Worm (Caenorhabditis elegans) whole organism, L3 larva: ENCODE data around the gene Y75B12A.2.
A peak's percentile ranks its signal among the peaks of the same experiment; 100 is the strongest.

ENCODE experiments used
- R02D3.7 ChIP-seq: fragments of 150-350 bp; optimal IDR thresholded peaks from 2 replicates; lab custom pipeline; 2014; ENCODE audit warnings: missing biosample characterization, missing genetic modification characterization
- ZK546.5 ChIP-seq: sonication (generic microtip); optimal IDR thresholded peaks from 2 replicates; lab custom pipeline; 2017; ENCODE audit warnings: missing biosample characterization, missing genetic modification characterization
- aly-2 ChIP-seq: fragments of 150-350 bp; optimal IDR thresholded peaks from 2 replicates; lab custom pipeline; 2014; ENCODE audit warnings: missing biosample characterization, missing genetic modification characterization
- ceh-16 ChIP-seq: sonication (generic microtip); optimal IDR thresholded peaks from 2 replicates; lab custom pipeline; 2017; ENCODE audit warnings: missing biosample characterization, missing genetic modification characterization
- ceh-28 ChIP-seq: fragments of 150-350 bp; optimal IDR thresholded peaks from 2 replicates; lab custom pipeline; 2014; ENCODE audit warnings: missing biosample characterization, missing genetic modification reagents, missing genetic modification characterization
- ceh-82 ChIP-seq: fragments of 150-350 bp; optimal IDR thresholded peaks from 2 replicates; lab custom pipeline; 2014; ENCODE audit warnings: missing biosample characterization, missing genetic modification characterization
- ceh-9 ChIP-seq: sonication (generic microtip); optimal IDR thresholded peaks from 2 replicates; lab custom pipeline; 2018; ENCODE audit warnings: missing biosample characterization, missing genetic modification characterization
- daf-12 ChIP-seq: fragments of 150-350 bp; optimal IDR thresholded peaks from 2 replicates; lab custom pipeline; 2014; ENCODE audit warnings: missing biosample characterization, missing genetic modification reagents, missing genetic modification characterization
- egl-27 ChIP-seq: sonication (generic microtip); optimal IDR thresholded peaks from 4 replicates; lab custom pipeline; 2017; ENCODE audit warnings: missing biosample characterization, missing genetic modification reagents, missing genetic modification characterization
- egl-5 ChIP-seq: fragments of 150-350 bp; optimal IDR thresholded peaks from 2 replicates; lab custom pipeline; 2017; ENCODE audit warnings: missing biosample characterization, missing genetic modification reagents, missing genetic modification characterization, inconsistent platforms
- elt-1 ChIP-seq: fragments of 150-350 bp; optimal IDR thresholded peaks from 2 replicates; lab custom pipeline; 2014; ENCODE audit warnings: missing biosample characterization, missing genetic modification characterization
- elt-2 ChIP-seq: sonication (generic microtip); optimal IDR thresholded peaks from 2 replicates; lab custom pipeline; 2016; ENCODE audit warnings: missing genetic modification reagents, mild to moderate bottlenecking, missing genetic modification characterization, missing compliant biosample characterization
- elt-3 ChIP-seq, 3 experiments: fragments of 150-350 bp in 1 of 3; sonication (generic microtip) in 2 of 3; optimal IDR thresholded peaks; 2 replicates in 2 of 3; 4 replicates in 1 of 3; lab custom pipeline; 2014 to 2017; ENCODE audit warnings: missing biosample characterization in 3 of 3, missing genetic modification characterization in 3 of 3
- fkh-10 ChIP-seq: sonication (generic microtip); optimal IDR thresholded peaks from 2 replicates; lab custom pipeline; 2017; ENCODE audit warnings: missing biosample characterization, missing genetic modification reagents, missing genetic modification characterization
- fkh-2 ChIP-seq: fragments of 150-350 bp; optimal IDR thresholded peaks from 2 replicates; lab custom pipeline; 2014; ENCODE audit warnings: missing biosample characterization, missing genetic modification reagents, missing genetic modification characterization
- fos-1 ChIP-seq: fragments of 150-350 bp; optimal IDR thresholded peaks from 2 replicates; lab custom pipeline; 2014; ENCODE audit warnings: missing biosample characterization, missing genetic modification characterization
- hmg-11 ChIP-seq: sonication (generic microtip); optimal IDR thresholded peaks from 2 replicates; lab custom pipeline; 2016; ENCODE audit warnings: missing genetic modification characterization, missing compliant biosample characterization
- jun-1 ChIP-seq: fragments of 150-350 bp; optimal IDR thresholded peaks from 2 replicates; lab custom pipeline; 2014; ENCODE audit warnings: missing biosample characterization, missing genetic modification reagents, missing genetic modification characterization
- lin-15B ChIP-seq: fragments of 150-350 bp; optimal IDR thresholded peaks from 2 replicates; lab custom pipeline; 2014; ENCODE audit warnings: missing biosample characterization, missing genetic modification characterization
- lin-39 ChIP-seq: fragments of 150-350 bp; optimal IDR thresholded peaks from 2 replicates; lab custom pipeline; 2018; ENCODE audit warnings: missing biosample characterization, missing genetic modification reagents, missing genetic modification characterization
- mdl-1 ChIP-seq: fragments of 150-350 bp; optimal IDR thresholded peaks from 2 replicates; lab custom pipeline; 2014; ENCODE audit warnings: missing biosample characterization, missing genetic modification characterization
- mml-1 ChIP-seq: fragments of 150-350 bp; sonication (generic microtip); optimal IDR thresholded peaks from 3 replicates; lab custom pipeline; 2014; ENCODE audit warnings: missing biosample characterization, missing genetic modification characterization
- nfya-1 ChIP-seq: sonication (generic microtip); optimal IDR thresholded peaks from 2 replicates; lab custom pipeline; 2017; ENCODE audit warnings: missing genetic modification characterization, mild to moderate bottlenecking, missing compliant biosample characterization, antibody characterized with exemption, moderate library complexity; ENCODE audit not compliant: insufficient read depth
- nhr-12 ChIP-seq: fragments of 150-350 bp; optimal IDR thresholded peaks from 2 replicates; lab custom pipeline; 2014; ENCODE audit warnings: missing biosample characterization, missing genetic modification characterization
- nhr-23 ChIP-seq: fragments of 150-350 bp; optimal IDR thresholded peaks from 2 replicates; lab custom pipeline; 2014; ENCODE audit warnings: missing biosample characterization, missing genetic modification reagents, missing genetic modification characterization
- nhr-25 ChIP-seq: sonication (generic microtip); optimal IDR thresholded peaks from 2 replicates; lab custom pipeline; 2017; ENCODE audit warnings: missing biosample characterization, missing genetic modification characterization
- nhr-28 ChIP-seq: fragments of 150-350 bp; optimal IDR thresholded peaks from 2 replicates; lab custom pipeline; 2014; ENCODE audit warnings: missing biosample characterization, missing genetic modification characterization
- nhr-67 ChIP-seq: fragments of 150-350 bp; optimal IDR thresholded peaks from 2 replicates; lab custom pipeline; 2014; ENCODE audit warnings: missing biosample characterization, missing genetic modification characterization
- nhr-76 ChIP-seq: fragments of 150-350 bp; sonication (generic microtip); optimal IDR thresholded peaks from 5 replicates; lab custom pipeline; 2014; ENCODE audit warnings: missing biosample characterization, missing genetic modification characterization
- nhr-77 ChIP-seq: fragments of 150-350 bp; optimal IDR thresholded peaks from 2 replicates; lab custom pipeline; 2014; ENCODE audit warnings: missing biosample characterization, missing genetic modification characterization
- pha-4 ChIP-seq: fragments of 150-350 bp; optimal IDR thresholded peaks from 2 replicates; lab custom pipeline; 2014; ENCODE audit warnings: missing biosample characterization, missing genetic modification reagents, missing genetic modification characterization
- pqm-1 ChIP-seq: fragments of 150-350 bp; optimal IDR thresholded peaks from 2 replicates; lab custom pipeline; 2017; ENCODE audit warnings: missing biosample characterization, missing genetic modification characterization, inconsistent platforms
- sea-2 ChIP-seq: fragments of 150-350 bp; sonication (generic microtip); optimal IDR thresholded peaks from 4 replicates; lab custom pipeline; 2014; ENCODE audit warnings: missing biosample characterization, missing genetic modification reagents, missing genetic modification characterization
- skn-1 ChIP-seq: fragments of 150-350 bp; optimal IDR thresholded peaks from 2 replicates; lab custom pipeline; 2014; ENCODE audit warnings: missing biosample characterization, missing genetic modification characterization
- snpc-4 ChIP-seq: fragments of 150-350 bp; optimal IDR thresholded peaks from 2 replicates; lab custom pipeline; 2014; ENCODE audit warnings: missing biosample characterization, missing genetic modification characterization
- tbx-2 ChIP-seq: sonication (generic microtip); optimal IDR thresholded peaks from 2 replicates; lab custom pipeline; 2016; ENCODE audit warnings: mild to moderate bottlenecking, missing genetic modification characterization, missing compliant biosample characterization
- zag-1 ChIP-seq: fragments of 150-350 bp; optimal IDR thresholded peaks from 2 replicates; lab custom pipeline; 2014; ENCODE audit warnings: missing biosample characterization, missing genetic modification characterization
- ztf-11 ChIP-seq: fragments of 150-350 bp; optimal IDR thresholded peaks from 2 replicates; lab custom pipeline; 2014; ENCODE audit warnings: missing biosample characterization, missing genetic modification characterization
- ztf-4 ChIP-seq: fragments of 150-350 bp; optimal IDR thresholded peaks from 2 replicates; lab custom pipeline; 2014; ENCODE audit warnings: missing biosample characterization, missing genetic modification characterization

Gene Y75B12A.2

DNA sequence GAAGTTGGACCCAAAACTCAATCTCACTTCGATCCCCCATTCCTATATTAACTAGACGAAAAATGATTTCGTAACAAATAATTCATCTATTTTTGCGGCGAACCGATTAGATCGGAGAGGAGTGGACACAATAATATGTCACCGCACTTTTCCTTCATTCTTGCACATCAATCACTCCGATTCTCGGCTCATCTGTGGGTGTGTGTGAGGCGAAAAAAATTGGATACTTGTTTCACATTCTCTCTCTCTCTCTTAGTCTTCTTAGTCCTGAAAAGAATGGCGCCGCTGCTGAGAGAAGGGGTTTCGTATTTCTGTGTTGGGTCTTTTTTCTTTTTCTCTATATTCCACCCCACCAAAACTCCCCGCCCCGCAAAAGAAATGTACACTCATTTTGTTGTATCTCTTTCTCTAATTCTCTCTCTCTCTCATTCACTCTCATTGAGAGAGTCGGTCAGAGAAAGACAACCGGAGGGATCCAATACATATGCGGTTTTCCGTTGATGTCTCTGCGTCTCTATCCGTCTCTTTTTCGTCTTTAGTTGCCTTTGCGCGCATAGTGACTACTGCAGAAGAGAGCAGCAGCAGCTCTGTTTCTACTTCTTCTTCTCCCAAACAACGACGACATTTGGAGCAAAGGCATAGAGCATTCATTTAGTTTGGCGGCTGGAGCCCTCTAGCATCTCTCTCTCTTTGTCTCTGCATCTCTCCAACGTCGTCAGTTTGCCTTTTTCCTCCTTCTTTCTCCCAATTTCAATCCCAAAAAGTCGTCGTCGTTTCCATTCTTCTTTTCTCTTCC lies 38.1 kb upstream of the Y75B12A.2 start, which contains the start of gene unc-76 (continued):
- TF ChIP-seq elt-3 (tag; optimal IDR thresholded peaks at IDR 0.05; lab: Kevin White, UChicago) (no peak), sea-2 (GFP tag; lab: Kevin White, UChicago) (peak; percentile 2), jun-1 (tag; lab: Kevin White, UChicago) (no peak), snpc-4 (tag; lab: Kevin White, UChicago) (peak; percentile 61), nhr-12 (no peak), ztf-4 (tag; lab: Kevin White, UChicago) (no peak), pqm-1 (tag; lab: Kevin White, UChicago) (no peak)

DNA sequence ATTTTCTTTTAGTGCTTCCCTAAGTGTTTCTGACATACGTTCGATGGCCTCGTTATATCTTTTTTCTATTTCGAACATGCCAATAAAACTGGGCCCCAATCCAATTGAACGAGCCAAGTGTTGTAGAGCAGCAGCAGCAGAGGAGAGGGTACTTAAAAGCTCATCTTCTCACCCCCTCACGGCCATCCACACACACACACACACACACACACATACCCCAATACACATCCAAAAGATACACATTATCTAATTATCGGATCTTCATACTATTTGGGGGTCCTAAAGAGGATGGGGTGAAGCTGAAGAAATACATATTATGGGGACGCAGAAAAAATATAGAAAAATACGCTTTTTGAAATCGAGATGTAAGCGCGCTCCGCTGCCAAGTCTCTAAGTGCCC lies 36.6 kb upstream of the Y75B12A.2 start:
- no peak for TF ChIP-seq ceh-16
- peak; percentile 6 for TF ChIP-seq nfya-1 (tag; lab: Kevin White, UChicago)
- peak; percentile 78 for TF ChIP-seq egl-5

DNA sequence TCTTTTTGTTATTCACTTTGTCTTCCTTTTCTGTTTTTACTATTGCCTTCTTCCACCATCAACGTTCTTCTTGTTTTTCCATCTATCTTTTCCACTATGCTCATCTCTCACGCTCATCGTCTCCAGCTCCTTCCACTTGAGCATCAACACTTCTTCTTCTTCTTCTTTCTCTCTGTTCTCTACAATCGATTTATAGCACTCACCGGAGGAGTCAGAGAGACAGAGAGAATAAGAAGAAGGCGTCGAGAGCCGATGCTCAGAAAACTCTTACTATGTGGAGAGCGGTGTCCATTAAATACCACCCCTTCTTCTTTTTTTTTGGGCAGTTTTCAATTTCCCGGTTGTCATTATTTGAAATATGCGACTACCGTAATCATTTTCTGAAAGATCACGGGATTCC lies 34.5 kb upstream of the Y75B12A.2 start:
- peak; percentile 78 for TF ChIP-seq lin-39 (tag; lab: Kevin White, UChicago)
- TF ChIP-seq egl-5: peak; percentile 19
- peak; percentile 26 for TF ChIP-seq fkh-10 (GFP tag; lab: Kevin White, UChicago)
- no peak for TF ChIP-seq aly-2
- no peak for TF ChIP-seq nhr-12
- no peak for TF ChIP-seq snpc-4 (tag; lab: Kevin White, UChicago)
- peak; percentile 30 for TF ChIP-seq lin-15B (tag; lab: Kevin White, UChicago)
- no peak for TF ChIP-seq mdl-1 (tag; lab: Kevin White, UChicago)
- peak; percentile 51 for TF ChIP-seq nfya-1 (tag; lab: Kevin White, UChicago)

DNA sequence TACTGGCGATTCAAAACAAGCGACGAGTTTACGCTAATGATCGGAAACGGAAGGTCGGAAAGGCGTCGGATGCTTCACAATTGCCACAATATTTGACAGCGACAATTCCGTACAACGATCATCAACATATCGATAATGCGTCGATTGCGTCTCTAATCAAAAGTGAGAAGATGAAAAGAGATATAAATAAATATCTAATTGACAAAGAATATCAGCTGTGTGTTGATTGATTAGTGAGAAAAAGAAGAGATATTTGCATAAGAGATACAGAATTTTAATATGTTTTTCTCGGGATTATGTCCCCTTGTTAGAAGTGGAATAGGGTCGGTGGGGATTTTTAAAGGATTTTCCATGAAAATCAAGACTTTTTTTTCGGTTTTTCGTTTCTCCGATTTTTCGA lies 30.8 kb upstream of the Y75B12A.2 start:
- no peak for TF ChIP-seq ztf-11 (tag; lab: Kevin White, UChicago)
- no peak for TF ChIP-seq hmg-11 (tag; lab: Kevin White, UChicago)
- TF ChIP-seq tbx-2: no peak
- TF ChIP-seq mml-1: no peak
- TF ChIP-seq ceh-82 (tag; lab: Kevin White, UChicago): no peak
- no peak for TF ChIP-seq elt-3 (tag; optimal IDR thresholded peaks at IDR 0.05; lab: Kevin White, UChicago)
- TF ChIP-seq fkh-2 (tag; lab: Kevin White, UChicago): no peak
- no peak for TF ChIP-seq egl-27 (tag; lab: Kevin White, UChicago)
- no peak for TF ChIP-seq jun-1 (tag; lab: Kevin White, UChicago)
- no peak for TF ChIP-seq ztf-4 (tag; lab: Kevin White, UChicago)
- no peak for TF ChIP-seq pqm-1 (tag; lab: Kevin White, UChicago)
- TF ChIP-seq ZK546.5: no peak
- no peak for TF ChIP-seq daf-12 (tag; lab: Kevin White, UChicago)
- TF ChIP-seq sea-2 (GFP tag; lab: Kevin White, UChicago): no peak
- TF ChIP-seq nhr-28 (tag; lab: Kevin White, UChicago): no peak
- no peak for TF ChIP-seq mdl-1 (tag; lab: Kevin White, UChicago)

DNA sequence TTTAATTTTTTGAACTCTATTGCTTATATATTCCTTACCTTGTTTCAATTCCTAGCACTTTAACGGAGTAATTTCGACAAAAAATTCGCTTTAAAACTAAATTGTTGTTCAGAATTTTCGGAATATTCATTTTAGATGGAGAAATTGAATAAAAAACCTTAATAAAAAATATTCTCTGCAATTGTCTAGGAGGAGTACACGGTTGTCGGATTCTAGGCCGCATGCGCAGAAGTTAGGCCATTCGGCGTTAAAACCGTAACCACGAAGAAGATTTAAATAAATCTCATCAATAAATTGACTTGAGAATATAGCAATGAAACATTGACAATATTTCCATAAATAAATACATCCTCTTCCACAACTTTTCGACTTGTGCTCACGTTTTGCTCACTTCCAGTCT lies 27.1 kb upstream of the Y75B12A.2 start, which contains the start of the genes C01G10.10 and C01G10.9:
C01G10.10 (minus strand) TSS at position 151 of the 400 bp plus-strand sequence.
C01G10.9 (plus strand) TSS at position 240 of the 400 bp plus-strand sequence.
- TF ChIP-seq ceh-16 (no peak), mml-1 (no peak), skn-1 (tag; lab: Kevin White, UChicago) (no peak), nhr-77 (tag; lab: Kevin White, UChicago) (no peak), fkh-2 (tag; lab: Kevin White, UChicago) (no peak), mdl-1 (tag; lab: Kevin White, UChicago) (no peak), pha-4 (tag; lab: Kevin White, UChicago) (peak; percentile 66), ceh-9 (tag; lab: Kevin White, UChicago) (no peak), nhr-28 (tag; lab: Kevin White, UChicago) (no peak), ceh-82 (tag; lab: Kevin White, UChicago) (no peak), tbx-2 (no peak), zag-1 (tag; lab: Kevin White, UChicago) (no peak), nhr-12 (no peak), lin-15B (tag; lab: Kevin White, UChicago) (peak; percentile 57), egl-27 (tag; lab: Kevin White, UChicago) (no peak), fos-1 (tag; lab: Kevin White, UChicago) (no peak), nhr-25 (tag; lab: Kevin White, UChicago) (peak; percentile 8), nhr-23 (tag; lab: Kevin White, UChicago) (peak; percentile 43), daf-12 (tag; lab: Kevin White, UChicago) (no peak), hmg-11 (tag; lab: Kevin White, UChicago) (peak; percentile 33), ZK546.5 (no peak), jun-1 (tag; lab: Kevin White, UChicago) (no peak), nhr-76 (tag; lab: Kevin White, UChicago) (no peak), ztf-11 (tag; lab: Kevin White, UChicago) (no peak), sea-2 (GFP tag; lab: Kevin White, UChicago) (no peak), ceh-28 (tag; lab: Kevin White, UChicago) (no peak), lin-39 (tag; lab: Kevin White, UChicago) (peak; percentile 16), elt-2 (tag; lab: Kevin White, UChicago) (peak; percentile 41), R02D3.7 (tag; lab: Kevin White, UChicago) (peak; percentile 9), egl-5 (no peak), nfya-1 (tag; lab: Kevin White, UChicago) (peak; percentile 39), elt-1 (tag; lab: Kevin White, UChicago) (peak; percentile 8), ztf-4 (tag; lab: Kevin White, UChicago) (no peak), pqm-1 (tag; lab: Kevin White, UChicago) (no peak), nhr-67 (tag; lab: Kevin White, UChicago) (no peak)
